Fruit fly (Drosophila melanogaster): ENCODE measurements around the gene CG10864.

The CG10864 gene

DNA sequence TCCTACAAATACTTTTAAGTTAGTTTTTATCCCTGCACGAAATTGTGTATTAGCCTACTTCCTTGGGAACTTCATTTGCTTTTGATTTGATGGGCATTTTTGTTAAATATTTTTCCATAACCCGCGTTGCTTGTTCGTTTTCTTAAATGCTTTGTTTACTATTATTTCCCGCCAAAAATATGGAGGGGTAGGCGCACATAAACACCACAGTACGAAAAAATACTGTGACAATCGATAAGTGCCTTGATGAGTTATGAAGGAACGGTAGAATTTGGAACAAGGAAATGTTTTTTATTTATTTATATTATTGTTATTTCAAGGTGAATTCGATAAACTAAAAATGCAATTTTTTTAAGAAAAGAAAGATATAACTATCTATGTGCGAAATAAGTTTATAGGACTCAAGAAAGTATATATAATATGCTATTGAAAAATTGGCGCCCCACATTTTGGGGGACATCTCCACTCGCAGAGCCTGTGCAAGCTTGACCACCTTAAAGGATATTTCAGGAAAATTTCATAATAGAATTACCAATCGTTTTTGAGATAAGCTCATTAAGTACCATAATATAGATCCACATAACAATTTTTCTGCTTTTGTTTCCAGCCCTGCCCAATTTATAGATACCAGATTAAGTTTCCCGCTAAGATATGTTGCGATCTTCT lies 45.3 kb downstream of the CG10864 start, which contains the start of the genes WRNexo and Nup43 (continued):
- TF ChIP-seq Med (GFP tag) (peak; percentile 79), CG12942 (GFP tag; optimal IDR thresholded peaks at IDR 0.05) (peak; percentile 28), lab (GFP tag; optimal IDR thresholded peaks at IDR 0.05) (no peak), ato (GFP tag; IDR thresholded peaks at IDR 0.05; ENCODE audit: partially characterized antibody) (no peak), slp2 (GFP tag; optimal IDR thresholded peaks at IDR 0.05) (peak; percentile 43), pfk (GFP tag; optimal IDR thresholded peaks at IDR 0.05) (peak; percentile 69), az2 (GFP tag; optimal IDR thresholded peaks at IDR 0.05) (peak; percentile 36), CG12071 (GFP tag; optimal IDR thresholded peaks at IDR 0.05) (no peak), CG17361 (GFP tag; IDR thresholded peaks at IDR 0.05) (peak; percentile 84), Elba2 (GFP tag; optimal IDR thresholded peaks at IDR 0.05) (peak; percentile 16), lola (GFP tag; optimal IDR thresholded peaks at IDR 0.05) (peak in 1 of 3 experiments; percentile 53), wdn (GFP tag; IDR thresholded peaks at IDR 0.05) (no peak), CHES-1-like (GFP tag; optimal IDR thresholded peaks at IDR 0.05) (peak; percentile 41), Hsf (GFP tag; optimal IDR thresholded peaks at IDR 0.05) (peak; percentile 38), Ets97D (GFP tag; optimal IDR thresholded peaks at IDR 0.05) (no peak), CG4424 (GFP tag; optimal IDR thresholded peaks at IDR 0.05) (peak; percentile 49), CG12219 (GFP tag; optimal IDR thresholded peaks at IDR 0.05) (no peak), ara (GFP tag; IDR thresholded peaks at IDR 0.05) (no peak), CG7839 (tag; optimal IDR thresholded peaks at IDR 0.05) (peak; percentile 45), Ravus (GFP tag; IDR thresholded peaks at IDR 0.05) (no peak), HmgZ (tag; optimal IDR thresholded peaks at IDR 0.05) (no peak), prd (optimal IDR thresholded peaks at IDR 0.05) (no peak), prd (GFP tag; IDR thresholded peaks at IDR 0.05) (peak; percentile 52; the same call in 2 of the 3 replicates), CG34376 (GFP tag; optimal IDR thresholded peaks at IDR 0.05) (no peak), Sry-β (GFP tag; optimal IDR thresholded peaks at IDR 0.05) (no peak), cas (GFP tag; IDR thresholded peaks at IDR 0.05) (peak; percentile 28; the same call in 1 of the 2 replicates), Dp (GFP tag; optimal IDR thresholded peaks at IDR 0.05) (peak; percentile 68), usp (GFP tag; optimal IDR thresholded peaks at IDR 0.05) (no peak), CG5953 (GFP tag; IDR thresholded peaks at IDR 0.05) (no peak), Meics (GFP tag; optimal IDR thresholded peaks at IDR 0.05) (peak; percentile 42), CG15269 (tag; optimal IDR thresholded peaks at IDR 0.05) (no peak), CG9932 (GFP tag; IDR thresholded peaks at IDR 0.05) (peak; percentile 62), NC2α (GFP tag; optimal IDR thresholded peaks at IDR 0.05) (peak; percentile 4), CG11456 (GFP tag; IDR thresholded peaks at IDR 0.05) (peak; percentile 17; the same call in 1 of the 3 replicates), CG14014 (GFP tag; IDR thresholded peaks at IDR 0.05) (peak; percentile 43; the same call in 1 of the 2 replicates), CG1602 (GFP tag; optimal IDR thresholded peaks at IDR 0.05) (peak; percentile 36), CG30020 (tag; optimal IDR thresholded peaks at IDR 0.05) (peak; percentile 72), Antp (GFP tag; optimal IDR thresholded peaks at IDR 0.05) (peak; percentile 41), zf30C (GFP tag; optimal IDR thresholded peaks at IDR 0.05) (no peak), dm (GFP tag; optimal IDR thresholded peaks at IDR 0.05) (peak; percentile 31), Ada2b (GFP tag; IDR thresholded peaks at IDR 0.05) (peak; percentile 46; the same call in 1 of the 2 replicates), CG11247 (GFP tag; IDR thresholded peaks at IDR 0.05) (no peak), bab2 (GFP tag; optimal IDR thresholded peaks at IDR 0.05) (peak; percentile 32), CG9437 (GFP tag; optimal IDR thresholded peaks at IDR 0.05) (peak; percentile 34), CG13287 (GFP tag; IDR thresholded peaks at IDR 0.05; ENCODE audit: partially characterized antibody) (0 out of 2 replicates have a peak, but pooled peaks have one; percentile 10), CG1647 (GFP tag; optimal IDR thresholded peaks at IDR 0.05) (peak; percentile 11), CG10462 (GFP tag; optimal IDR thresholded peaks at IDR 0.05) (peak; percentile 19), CG6791 (GFP tag; IDR thresholded peaks at IDR 0.05; ENCODE audit: partially characterized antibody) (no peak), grau (tag; optimal IDR thresholded peaks at IDR 0.05) (peak; percentile 52), Awh (GFP tag; IDR thresholded peaks at IDR 0.05) (no peak)

All from whole organism, embryonic.